Fruit fly (Drosophila melanogaster): Measurements from ENCODE around the gene CG7950.

The CG7950 gene

dm6 chr3R:30021559-30022451 is 34.9 kb upstream of the CG7950 start, which contains the start of gene Mgat2 (continued):
- TF ChIP-seq CG1233 (GFP tag; optimal IDR thresholded peaks at IDR 0.05) (peak; percentile 19), Usf (GFP tag; optimal IDR thresholded peaks at IDR 0.05) (no peak), CG34376 (GFP tag; optimal IDR thresholded peaks at IDR 0.05) (peak; percentile 84), lmd (GFP tag; IDR thresholded peaks at IDR 0.05) (no peak), sens-2 (GFP tag; IDR thresholded peaks at IDR 0.05) (peak; percentile 39; the same call in 1 of the 2 replicates), tna (GFP tag; IDR thresholded peaks at IDR 0.05; ENCODE audit: partially characterized antibody) (peak; percentile 72; the same call in 1 of the 2 replicates), sd (tag; optimal IDR thresholded peaks at IDR 0.05) (peak; percentile 82)

- TF ChIP-seq esg (GFP tag; conservative IDR thresholded peaks at IDR 0.05) (no peak), CG14860 (GFP tag; IDR thresholded peaks at IDR 0.05; ENCODE audit: partially characterized antibody) (no peak; the same call in 2 of the 3 replicates), Med (GFP tag) (peak; percentile 90), p53 (GFP tag; optimal IDR thresholded peaks at IDR 0.05) (peak; percentile 39), Usf (GFP tag; optimal IDR thresholded peaks at IDR 0.05) (no peak), CG34376 (GFP tag; optimal IDR thresholded peaks at IDR 0.05) (no peak), CG5245 (GFP tag; optimal IDR thresholded peaks at IDR 0.05) (no peak), dmrt11E (tag; optimal IDR thresholded peaks at IDR 0.05) (peak; percentile 0), B-H2 (GFP tag; optimal IDR thresholded peaks at IDR 0.05) (peak; percentile 49), MBD-R2 (GFP tag; IDR thresholded peaks at IDR 0.05) (peak; percentile 85), CG4707 (GFP tag; optimal IDR thresholded peaks at IDR 0.05) (no peak), Sry-δ (GFP tag; optimal IDR thresholded peaks at IDR 0.05) (peak; percentile 76), CG33213 (GFP tag; optimal IDR thresholded peaks at IDR 0.05) (peak; percentile 78), CG7556 (GFP tag; optimal IDR thresholded peaks at IDR 0.05) (no peak), CG9609 (GFP tag; optimal IDR thresholded peaks at IDR 0.05) (peak; percentile 49), Dp (GFP tag; optimal IDR thresholded peaks at IDR 0.05) (peak; percentile 58), Rfx (GFP tag; IDR thresholded peaks at IDR 0.05) (peak; percentile 48), Taf1 (GFP tag; IDR thresholded peaks at IDR 0.05) (no peak), Dek (tag; optimal IDR thresholded peaks at IDR 0.05) (peak; percentile 1), gsb (GFP tag; IDR thresholded peaks at IDR 0.05) (no peak), Stat92E (GFP tag; optimal IDR thresholded peaks at IDR 0.05) (no peak), CG15514 (GFP tag; optimal IDR thresholded peaks at IDR 0.05) (peak; percentile 100), unc-4 (GFP tag; IDR thresholded peaks at IDR 0.05; ENCODE audit: partially characterized antibody) (peak; percentile 51; the same call in 1 of the 2 replicates), sim (GFP tag; IDR thresholded peaks at IDR 0.05) (no peak), CG10565 (GFP tag; optimal IDR thresholded peaks at IDR 0.05) (no peak), CG6765 (GFP tag; optimal IDR thresholded peaks at IDR 0.05) (no peak), hbn (GFP tag; IDR thresholded peaks at IDR 0.05; ENCODE audit: partially characterized antibody) (peak; percentile 42; the same call in 1 of the 2 replicates), mld (GFP tag; IDR thresholded peaks at IDR 0.05; ENCODE audit: partially characterized antibody) (no peak), CG1792 (GFP tag; optimal IDR thresholded peaks at IDR 0.05) (no peak), CG4730 (GFP tag; IDR thresholded peaks at IDR 0.05) (no peak), Sox102F (GFP tag; optimal IDR thresholded peaks at IDR 0.05) (no peak), CG32532 (GFP tag; IDR thresholded peaks at IDR 0.05) (peak; percentile 59), Nf-YB (GFP tag; optimal IDR thresholded peaks at IDR 0.05) (no peak), CG1603 (tag; optimal IDR thresholded peaks at IDR 0.05) (no peak), fd3F (GFP tag; optimal IDR thresholded peaks at IDR 0.05) (no peak), twi (tag; optimal IDR thresholded peaks at IDR 0.05) (no peak), gfzf (GFP tag; optimal IDR thresholded peaks at IDR 0.05) (peak; percentile 47), HLHmδ (GFP tag; optimal IDR thresholded peaks at IDR 0.05) (peak; percentile 64), CG15269 (tag; optimal IDR thresholded peaks at IDR 0.05) (no peak), Hmr (GFP tag; optimal IDR thresholded peaks at IDR 0.05) (peak; percentile 45)
Measured at dm6 chr3R:30022452-30023028, 34.1 kb upstream of the CG7950 start, which contains the start of the genes RpS28a and Axn. Gene RpS28a (minus strand): TSS chr3R:30022648. Gene Axn (plus strand): TSS chr3R:30022842.
